Worm (Caenorhabditis elegans) whole organism, dauer: ENCODE measurements around the gene prp-38.

ENCODE experiments used
- unc-62 ChIP-seq: sonication (generic microtip); optimal IDR thresholded peaks from 2 replicates; lab custom pipeline; 2017; ENCODE audit warnings: missing biosample characterization, missing genetic modification reagents, missing genetic modification characterization

prp-38 gene

ce11 chrV:10802060-10802459 lies 3.8 kb downstream of the prp-38 start:
- no peak for TF ChIP-seq unc-62

- TF ChIP-seq unc-62 = no peak
Observed at ce11 chrV:10801154-10801553, 4.7 kb downstream of the prp-38 start, which contains the start of gene D1054.18. Gene D1054.18 (minus strand): TSS chrV:10801198.

DNA sequence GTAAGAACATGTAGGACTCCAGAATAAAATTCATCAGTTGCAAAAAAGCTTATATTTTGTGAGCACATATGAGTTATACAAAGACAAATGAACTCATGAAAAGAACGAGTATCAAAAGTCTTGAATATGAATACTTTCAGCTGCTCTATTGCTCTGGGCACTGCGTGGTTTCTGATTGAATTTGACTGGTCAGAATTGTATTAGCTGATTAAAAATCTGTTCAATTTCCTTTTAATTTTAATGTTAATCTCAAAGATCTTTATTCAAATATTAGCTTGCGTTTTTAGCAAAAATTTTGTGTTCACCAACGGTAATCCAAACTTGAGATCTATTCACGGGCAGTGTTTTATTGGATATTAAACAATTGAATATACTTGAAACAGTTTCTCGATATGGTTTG lies 7.7 kb downstream of the prp-38 start, which contains the start of gene srh-184:
srh-184 (minus strand) TSS at position 101 of the 400 bp plus-strand sequence.
- no peak for TF ChIP-seq unc-62

DNA sequence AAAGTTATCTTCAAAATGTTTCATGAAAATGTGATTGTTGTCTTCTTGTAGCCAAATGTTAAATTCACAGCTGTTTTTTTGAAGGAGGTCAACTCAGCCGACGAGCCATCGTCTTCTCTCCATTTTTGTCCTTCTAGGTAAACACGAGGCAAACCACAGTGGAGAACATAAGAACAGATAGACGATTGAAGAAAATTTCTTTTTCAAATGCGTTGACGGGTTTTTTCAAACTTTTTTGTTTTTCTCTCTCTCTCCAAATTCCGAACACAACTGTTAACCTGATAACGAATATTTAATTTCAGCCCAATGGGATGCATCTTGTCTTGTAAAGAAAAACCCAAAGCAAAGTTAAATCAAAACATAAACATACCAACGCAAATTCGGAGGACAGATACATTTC lies 10.3 kb downstream of the prp-38 start, which contains the start of gene D1054.19:
D1054.19 (plus strand) TSS at position 301 of the 400 bp plus-strand sequence.
- no peak for TF ChIP-seq unc-62

- no peak for TF ChIP-seq unc-62
Observed at ce11 chrV:10794463-10794862, 11.4 kb downstream of the prp-38 start.

DNA sequence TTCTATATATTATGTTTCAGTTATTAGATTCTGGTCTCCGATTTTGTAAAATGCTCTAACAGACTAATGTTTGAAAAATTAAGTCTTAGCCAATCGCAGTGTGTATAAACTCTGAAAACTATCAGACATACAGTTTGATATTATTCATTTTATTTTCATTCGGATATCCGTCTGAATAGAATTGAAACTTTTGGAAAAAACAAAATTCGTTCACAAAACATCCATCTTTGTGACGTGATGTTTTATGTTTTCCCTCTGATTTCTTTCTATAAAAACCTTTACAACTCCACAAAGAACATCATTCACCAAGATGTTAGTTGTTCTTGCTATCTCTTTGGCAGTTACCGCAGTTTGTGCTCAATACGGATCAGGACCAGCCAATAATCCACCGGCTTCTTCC lies 12.3 kb downstream of the prp-38 start, which contains the start of gene ule-3:
ule-3 (plus strand) TSS at position 301 of the 400 bp plus-strand sequence.
- TF ChIP-seq unc-62 = no peak

- TF ChIP-seq unc-62 = no peak
Observed at ce11 chrV:10792775-10793174, 13.1 kb downstream of the prp-38 start, which contains the start of gene D1054.10. Gene D1054.10 (minus strand): TSS chrV:10792875.

- no peak for TF ChIP-seq unc-62
Observed at ce11 chrV:10790921-10791320, 14.9 kb downstream of the prp-38 start, which contains the start of gene D1054.9. Gene D1054.9 (minus strand): TSS chrV:10791057.

ce11 chrV:10784011-10784410 lies 21.8 kb downstream of the prp-38 start, which contains the start of gene D1054.8:
Gene D1054.8 (plus strand): TSS chrV:10784311.
- TF ChIP-seq unc-62 = no peak

ce11 chrV:10776528-10777055 lies 29.2 kb downstream of the prp-38 start, which contains the start of gene D1054.5:
Gene D1054.5 (minus strand): TSS chrV:10776578.
- TF ChIP-seq unc-62 = no peak

- TF ChIP-seq unc-62 = no peak
Observed at ce11 chrV:10773216-10773615, 32.6 kb downstream of the prp-38 start.

ce11 chrV:10771390-10771789 lies 34.4 kb downstream of the prp-38 start, which contains the start of gene D1054.3:
Gene D1054.3 (plus strand): TSS chrV:10771451.
- no peak for TF ChIP-seq unc-62

DNA sequence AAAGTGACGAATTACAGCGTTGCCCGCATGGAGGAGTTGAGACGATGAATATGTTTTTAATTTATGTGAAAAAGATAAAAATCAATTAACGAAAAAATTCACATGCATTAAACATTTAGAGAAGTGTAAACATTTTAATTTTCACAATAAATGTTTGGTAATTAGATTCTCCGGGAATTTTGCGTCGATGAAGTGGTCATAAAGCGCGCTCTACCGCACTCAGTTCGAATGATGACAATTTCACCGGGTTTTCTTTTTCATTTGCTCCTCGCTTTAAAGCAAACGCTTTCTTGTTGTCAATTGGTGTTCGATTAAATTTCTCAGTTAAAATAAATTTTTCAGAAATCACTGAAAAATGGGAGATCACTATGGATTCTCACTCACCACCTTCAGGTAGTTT lies 35.8 kb downstream of the prp-38 start, which contains the start of the genes D1054.1 and pas-2:
D1054.1 (minus strand) TSS at position 192 of the 400 bp plus-strand sequence.
pas-2 (plus strand) TSS at position 343 of the 400 bp plus-strand sequence.
- TF ChIP-seq unc-62 = no peak

ce11 chrV:10768892-10769291 lies 36.9 kb downstream of the prp-38 start:
- no peak for TF ChIP-seq unc-62

- no peak for TF ChIP-seq unc-62
Observed at ce11 chrV:10764066-10764465, 41.8 kb downstream of the prp-38 start, which contains the start of gene ocr-1. Gene ocr-1 (plus strand): TSS chrV:10764366.

DNA sequence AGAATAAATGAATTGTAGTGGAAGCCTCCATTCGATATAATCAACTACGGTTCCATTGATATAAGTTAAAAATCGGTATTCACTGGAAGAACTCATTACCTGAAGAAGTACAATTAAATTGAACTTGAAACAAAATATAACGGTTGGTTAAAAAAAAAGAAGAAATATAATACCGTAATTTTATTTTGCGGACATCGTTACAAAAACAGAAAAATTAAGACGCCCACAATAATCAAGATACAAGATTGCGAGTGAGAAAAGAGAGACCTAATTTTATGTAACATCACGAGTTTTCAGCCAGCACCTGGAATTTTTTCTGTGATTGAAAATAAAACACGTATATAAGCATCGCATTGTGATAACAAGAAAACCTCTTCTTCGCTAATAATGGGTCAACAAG lies 43.1 kb downstream of the prp-38 start, which contains the start of gene sre-6:
sre-6 (minus strand) TSS at position 101 of the 400 bp plus-strand sequence.
- TF ChIP-seq unc-62 = no peak

DNA sequence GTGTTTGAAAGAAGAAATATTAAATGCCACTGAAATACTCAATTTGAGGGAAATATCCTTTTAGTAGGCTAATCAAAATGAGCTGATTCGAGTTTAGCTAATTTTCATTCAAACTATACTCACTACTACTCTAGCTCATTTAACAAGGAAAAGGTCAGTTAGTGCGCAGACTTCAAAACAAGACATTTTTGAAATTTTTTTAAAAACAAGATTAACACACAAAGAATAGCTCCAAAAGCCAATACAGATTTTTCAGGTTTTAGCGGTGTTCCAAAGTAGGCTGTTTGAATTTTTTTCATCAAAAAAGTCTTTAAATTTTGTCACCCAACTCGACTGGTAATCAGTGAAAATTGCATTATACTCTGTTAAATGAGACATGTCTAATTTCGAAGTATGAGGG lies 45.0 kb downstream of the prp-38 start:
- TF ChIP-seq unc-62 = no peak

ce11 chrV:10758658-10759057 lies 47.2 kb downstream of the prp-38 start, which contains the start of gene F28H7.8:
Gene F28H7.8 (plus strand): TSS chrV:10758958.
- no peak for TF ChIP-seq unc-62
